Fruit fly (Drosophila melanogaster): Measurements from ENCODE around the gene CG45012.

CG45012 gene

dm6 chr2L:11846926-11847325 is 12.5 kb downstream of the CG45012 start, which contains the start of gene Mal-B1:
Gene Mal-B1, plus strand, starts transcription at chr2L:11847226.
- TF ChIP-seq CG17801 (GFP tag; optimal IDR thresholded peaks at IDR 0.05; ENCODE audit: partially characterized antibody), result no peak

DNA sequence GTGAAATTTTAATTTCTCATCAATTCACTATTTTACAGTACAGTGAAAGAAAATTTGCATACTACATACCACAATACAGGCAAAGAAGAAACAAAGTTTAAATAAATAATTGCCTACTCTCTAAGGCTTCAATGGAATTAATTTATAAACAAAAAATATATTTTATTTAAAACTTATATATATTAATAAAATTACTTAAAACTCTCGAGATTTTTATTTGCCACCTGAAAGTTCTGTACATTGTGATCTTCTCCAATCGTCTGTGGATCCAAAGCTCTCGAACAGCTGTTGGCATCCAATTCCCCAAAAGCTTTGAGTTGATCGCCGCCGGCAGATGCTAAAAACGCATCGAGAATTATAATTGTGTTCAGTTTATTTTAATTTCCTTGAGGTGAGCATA is 15.2 kb downstream of the CG45012 start, which contains the start of gene Mal-B2:
Gene Mal-B2, plus strand, starts transcription at position 301 of the 400 bp plus-strand sequence.
- no peak for TF ChIP-seq CG17801 (GFP tag; optimal IDR thresholded peaks at IDR 0.05; ENCODE audit: partially characterized antibody)

DNA sequence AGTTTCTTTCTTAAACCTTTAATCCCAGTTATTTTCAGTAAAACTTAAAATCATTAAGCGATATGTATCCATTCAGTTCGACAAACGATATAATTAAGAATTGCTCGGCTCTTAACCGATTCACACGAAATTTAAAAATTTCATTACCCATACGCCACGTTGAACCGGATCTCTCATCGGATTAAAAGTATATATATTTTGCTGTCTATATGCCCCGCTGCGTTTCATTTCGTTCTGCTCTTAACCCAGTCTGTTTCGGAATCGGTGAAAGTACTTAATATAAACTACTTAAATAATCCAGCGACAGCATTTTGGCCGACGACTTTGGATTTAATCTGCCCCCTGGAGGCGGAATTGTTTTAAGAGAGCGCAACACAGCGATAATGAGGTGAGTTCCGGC is 18.7 kb downstream of the CG45012 start, which contains the start of gene CG42751:
Gene CG42751, plus strand, starts transcription at position 301 of the 400 bp plus-strand sequence.
- no peak for TF ChIP-seq CG17801 (GFP tag; optimal IDR thresholded peaks at IDR 0.05; ENCODE audit: partially characterized antibody)

DNA sequence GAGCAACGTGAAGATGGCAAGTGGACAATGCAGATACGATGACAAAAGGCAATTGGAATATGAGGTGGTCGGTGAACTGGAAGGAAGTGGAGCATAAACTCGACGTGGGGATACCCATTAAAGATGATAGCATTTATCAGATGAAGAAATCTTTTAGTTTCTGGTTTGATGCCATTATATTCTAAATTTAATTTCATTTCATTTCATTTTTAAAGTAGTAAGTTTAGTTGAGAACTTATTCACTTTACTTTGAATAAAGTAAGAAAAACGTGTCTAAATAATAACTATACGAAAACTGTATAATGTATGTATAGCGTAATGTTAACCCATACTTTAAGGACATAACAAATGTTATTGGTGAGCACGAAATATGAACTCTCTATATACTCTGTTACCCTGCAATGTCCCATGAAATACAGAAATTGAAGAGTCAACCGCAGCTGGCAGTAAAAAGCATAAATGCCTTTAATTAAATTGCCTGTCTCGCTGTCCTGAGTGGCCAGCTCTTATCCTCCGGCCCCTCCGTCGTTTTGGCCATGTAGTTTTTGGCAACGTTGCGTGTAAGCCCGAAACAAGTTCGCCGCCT is 36.6 kb downstream of the CG45012 start:
- no peak for TF ChIP-seq CG17801 (GFP tag; optimal IDR thresholded peaks at IDR 0.05; ENCODE audit: partially characterized antibody)

- TF ChIP-seq CG17801 (GFP tag; optimal IDR thresholded peaks at IDR 0.05; ENCODE audit: partially characterized antibody), result no peak
Measured at dm6 chr2L:11874232-11874765, 39.9 kb downstream of the CG45012 start.

DNA sequence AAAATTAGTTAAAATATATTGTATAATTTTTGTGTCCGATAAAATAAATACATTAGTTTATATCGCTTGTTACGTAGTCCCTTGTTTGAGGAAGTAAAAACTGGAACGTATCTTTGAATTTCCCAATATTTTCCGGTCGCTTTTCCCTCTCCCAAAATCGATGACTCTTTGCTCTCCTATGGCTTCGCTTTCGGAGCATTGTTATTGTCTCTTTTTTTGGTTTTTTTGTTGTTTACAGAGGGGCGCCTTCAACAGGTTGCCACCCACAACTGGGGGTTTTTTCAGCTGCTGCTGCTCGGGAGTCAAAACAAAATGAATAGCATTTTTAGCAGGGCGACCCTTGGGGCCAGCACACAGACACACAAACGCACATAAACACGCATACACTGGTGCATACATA is 40.5 kb downstream of the CG45012 start:
- TF ChIP-seq CG17801 (GFP tag; optimal IDR thresholded peaks at IDR 0.05; ENCODE audit: partially characterized antibody), result no peak

DNA sequence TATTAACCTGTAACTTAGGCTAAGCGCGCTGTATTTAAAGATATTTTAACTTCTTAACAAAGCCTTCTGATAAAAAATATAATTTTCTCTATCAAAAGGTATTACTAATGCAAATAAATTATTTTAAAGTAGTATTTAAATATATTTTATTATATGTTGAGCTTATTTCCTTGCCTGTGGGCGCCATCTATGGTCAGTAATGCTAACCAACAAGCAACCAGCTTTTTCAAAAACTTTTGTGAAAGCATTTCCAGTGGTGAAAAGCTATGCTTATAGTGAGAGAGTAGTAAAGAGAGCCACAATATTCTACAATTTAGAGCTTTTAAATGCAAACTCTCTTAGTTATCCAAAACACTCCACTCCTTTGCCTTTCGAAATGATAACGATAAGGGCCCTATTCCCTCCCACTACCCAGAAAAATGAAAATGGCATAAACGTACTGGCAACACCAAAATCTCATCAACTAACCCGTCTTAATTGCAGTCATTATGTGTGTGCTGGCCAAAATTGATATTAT is 44.5 kb downstream of the CG45012 start:
- TF ChIP-seq CG17801 (GFP tag; optimal IDR thresholded peaks at IDR 0.05; ENCODE audit: partially characterized antibody), result no peak
